Worm (Caenorhabditis elegans) whole organism, L3 larva: ENCODE results near the gene spe-18.
A peak's percentile ranks its signal among the peaks of the same experiment; 100 is the strongest.

Experiments
- R02D3.7 ChIP-seq: fragments of 150-350 bp; optimal IDR thresholded peaks from 2 replicates; lab custom pipeline; 2014; ENCODE audit warnings: missing biosample characterization, missing genetic modification characterization
- aly-2 ChIP-seq: fragments of 150-350 bp; optimal IDR thresholded peaks from 2 replicates; lab custom pipeline; 2014; ENCODE audit warnings: missing biosample characterization, missing genetic modification characterization
- ama-1 ChIP-seq: fragments of 150-350 bp; optimal IDR thresholded peaks from 2 replicates; lab custom pipeline; 2018
- ceh-16 ChIP-seq: sonication (generic microtip); optimal IDR thresholded peaks from 2 replicates; lab custom pipeline; 2017; ENCODE audit warnings: missing biosample characterization, missing genetic modification characterization
- ceh-9 ChIP-seq: sonication (generic microtip); optimal IDR thresholded peaks from 2 replicates; lab custom pipeline; 2018; ENCODE audit warnings: missing biosample characterization, missing genetic modification characterization
- egl-27 ChIP-seq: sonication (generic microtip); optimal IDR thresholded peaks from 4 replicates; lab custom pipeline; 2017; ENCODE audit warnings: missing biosample characterization, missing genetic modification reagents, missing genetic modification characterization
- egl-5 ChIP-seq: fragments of 150-350 bp; optimal IDR thresholded peaks from 2 replicates; lab custom pipeline; 2017; ENCODE audit warnings: missing biosample characterization, missing genetic modification reagents, missing genetic modification characterization, inconsistent platforms
- elt-1 ChIP-seq: fragments of 150-350 bp; optimal IDR thresholded peaks from 2 replicates; lab custom pipeline; 2014; ENCODE audit warnings: missing biosample characterization, missing genetic modification characterization
- elt-3 ChIP-seq, 3 experiments: fragments of 150-350 bp in 1 of 3; sonication (generic microtip) in 2 of 3; optimal IDR thresholded peaks; 2 replicates in 2 of 3; 4 replicates in 1 of 3; lab custom pipeline; 2014 to 2017; ENCODE audit warnings: missing biosample characterization in 3 of 3, missing genetic modification characterization in 3 of 3
- eor-1 ChIP-seq, 2 experiments: fragments of 150-350 bp; optimal IDR thresholded peaks; 2 replicates each; lab custom pipeline; 2014 to 2018; ENCODE audit warnings: missing biosample characterization in 2 of 2, missing genetic modification characterization in 2 of 2
- fkh-2 ChIP-seq: fragments of 150-350 bp; optimal IDR thresholded peaks from 2 replicates; lab custom pipeline; 2014; ENCODE audit warnings: missing biosample characterization, missing genetic modification reagents, missing genetic modification characterization
- fos-1 ChIP-seq: fragments of 150-350 bp; optimal IDR thresholded peaks from 2 replicates; lab custom pipeline; 2014; ENCODE audit warnings: missing biosample characterization, missing genetic modification characterization
- hmg-11 ChIP-seq: sonication (generic microtip); optimal IDR thresholded peaks from 2 replicates; lab custom pipeline; 2016; ENCODE audit warnings: missing genetic modification characterization, missing compliant biosample characterization
- jun-1 ChIP-seq: fragments of 150-350 bp; optimal IDR thresholded peaks from 2 replicates; lab custom pipeline; 2014; ENCODE audit warnings: missing biosample characterization, missing genetic modification reagents, missing genetic modification characterization
- lin-15B ChIP-seq: fragments of 150-350 bp; optimal IDR thresholded peaks from 2 replicates; lab custom pipeline; 2014; ENCODE audit warnings: missing biosample characterization, missing genetic modification characterization
- lsy-12 ChIP-seq: sonication (generic microtip); optimal IDR thresholded peaks from 2 replicates; lab custom pipeline; 2016; ENCODE audit warnings: mild to moderate bottlenecking, missing genetic modification characterization, missing compliant biosample characterization
- mdl-1 ChIP-seq: fragments of 150-350 bp; optimal IDR thresholded peaks from 2 replicates; lab custom pipeline; 2014; ENCODE audit warnings: missing biosample characterization, missing genetic modification characterization
- nfya-1 ChIP-seq: sonication (generic microtip); optimal IDR thresholded peaks from 2 replicates; lab custom pipeline; 2017; ENCODE audit warnings: missing genetic modification characterization, mild to moderate bottlenecking, missing compliant biosample characterization, antibody characterized with exemption, moderate library complexity; ENCODE audit not compliant: insufficient read depth
- nhr-12 ChIP-seq: fragments of 150-350 bp; optimal IDR thresholded peaks from 2 replicates; lab custom pipeline; 2014; ENCODE audit warnings: missing biosample characterization, missing genetic modification characterization
- nhr-23 ChIP-seq: fragments of 150-350 bp; optimal IDR thresholded peaks from 2 replicates; lab custom pipeline; 2014; ENCODE audit warnings: missing biosample characterization, missing genetic modification reagents, missing genetic modification characterization
- nhr-237 ChIP-seq: fragments of 150-350 bp; optimal IDR thresholded peaks from 2 replicates; lab custom pipeline; 2014; ENCODE audit warnings: missing biosample characterization, missing genetic modification characterization
- nhr-25 ChIP-seq: sonication (generic microtip); optimal IDR thresholded peaks from 2 replicates; lab custom pipeline; 2017; ENCODE audit warnings: missing biosample characterization, missing genetic modification characterization
- nhr-67 ChIP-seq: fragments of 150-350 bp; optimal IDR thresholded peaks from 2 replicates; lab custom pipeline; 2014; ENCODE audit warnings: missing biosample characterization, missing genetic modification characterization
- skn-1 ChIP-seq: fragments of 150-350 bp; optimal IDR thresholded peaks from 2 replicates; lab custom pipeline; 2014; ENCODE audit warnings: missing biosample characterization, missing genetic modification characterization
- snpc-4 ChIP-seq: fragments of 150-350 bp; optimal IDR thresholded peaks from 2 replicates; lab custom pipeline; 2014; ENCODE audit warnings: missing biosample characterization, missing genetic modification characterization
- tbx-2 ChIP-seq: sonication (generic microtip); optimal IDR thresholded peaks from 2 replicates; lab custom pipeline; 2016; ENCODE audit warnings: mild to moderate bottlenecking, missing genetic modification characterization, missing compliant biosample characterization
- unc-62 ChIP-seq: fragments of 150-350 bp; sonication (generic microtip); optimal IDR thresholded peaks from 4 replicates; lab custom pipeline; 2014; ENCODE audit warnings: missing biosample characterization, missing genetic modification reagents, missing genetic modification characterization
- zag-1 ChIP-seq: fragments of 150-350 bp; optimal IDR thresholded peaks from 2 replicates; lab custom pipeline; 2014; ENCODE audit warnings: missing biosample characterization, missing genetic modification characterization
- ztf-11 ChIP-seq: fragments of 150-350 bp; optimal IDR thresholded peaks from 2 replicates; lab custom pipeline; 2014; ENCODE audit warnings: missing biosample characterization, missing genetic modification characterization
- ztf-4 ChIP-seq: fragments of 150-350 bp; optimal IDR thresholded peaks from 2 replicates; lab custom pipeline; 2014; ENCODE audit warnings: missing biosample characterization, missing genetic modification characterization

The spe-18 gene

ce11 chrII:13117135-13117534 lies 36.1 kb downstream of the spe-18 start, which contains the start of gene gfm-1 (continued):
- TF ChIP-seq unc-62 (GFP tag; lab: Kevin White, UChicago) (no peak), zag-1 (no peak), skn-1 (tag; lab: Kevin White, UChicago) (no peak), ztf-11 (tag; lab: Kevin White, UChicago) (no peak), fkh-2 (tag; lab: Kevin White, UChicago) (no peak), elt-1 (tag; lab: Kevin White, UChicago) (no peak), ceh-9 (tag; lab: Kevin White, UChicago) (no peak), ama-1 (no peak), mdl-1 (tag; lab: Kevin White, UChicago) (no peak), tbx-2 (tag; lab: Kevin White, UChicago) (peak; percentile 25), nhr-23 (peak; percentile 69), elt-3 (tag; optimal IDR thresholded peaks at IDR 0.05; lab: Kevin White, UChicago) (no peak), nhr-12 (tag; lab: Kevin White, UChicago) (no peak), nhr-25 (tag; lab: Kevin White, UChicago) (no peak), ztf-4 (no peak), hmg-11 (peak; percentile 52), egl-5 (peak; percentile 33)

DNA sequence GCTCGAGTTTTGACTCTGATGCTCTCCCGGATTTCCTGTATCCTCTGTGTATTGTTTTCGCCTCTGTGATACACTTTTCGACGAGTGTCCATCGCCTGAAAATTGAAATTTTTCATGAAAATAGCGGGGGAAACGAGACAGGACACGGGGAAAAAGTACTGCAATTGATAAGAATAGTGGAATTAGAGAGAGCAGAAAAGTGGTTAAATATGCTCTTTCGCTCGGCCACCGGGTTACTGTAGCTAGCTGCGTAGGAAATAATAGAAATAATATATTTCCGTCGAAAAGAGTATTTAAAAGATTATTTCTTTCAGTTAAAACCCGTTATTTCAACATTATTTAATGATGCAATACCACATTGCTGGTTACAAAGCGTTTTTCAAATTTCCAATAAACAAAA lies 36.5 kb downstream of the spe-18 start, which contains the start of gene rict-1:
Gene rict-1 (minus strand): TSS at position 101 of the 400 bp plus-strand sequence.
- TF ChIP-seq egl-5 (no peak), fos-1 (tag; lab: Kevin White, UChicago) (no peak), nhr-23 (no peak), lin-15B (tag; lab: Kevin White, UChicago) (no peak), nhr-67 (tag; lab: Kevin White, UChicago) (no peak), ama-1 (no peak), ceh-16 (tag; lab: Kevin White, UChicago) (no peak), tbx-2 (tag; lab: Kevin White, UChicago) (no peak), jun-1 (no peak), snpc-4 (tag; lab: Kevin White, UChicago) (no peak), nhr-25 (tag; lab: Kevin White, UChicago) (no peak)
- TF ChIP-seq, all 47 proteins: peak for 0

DNA sequence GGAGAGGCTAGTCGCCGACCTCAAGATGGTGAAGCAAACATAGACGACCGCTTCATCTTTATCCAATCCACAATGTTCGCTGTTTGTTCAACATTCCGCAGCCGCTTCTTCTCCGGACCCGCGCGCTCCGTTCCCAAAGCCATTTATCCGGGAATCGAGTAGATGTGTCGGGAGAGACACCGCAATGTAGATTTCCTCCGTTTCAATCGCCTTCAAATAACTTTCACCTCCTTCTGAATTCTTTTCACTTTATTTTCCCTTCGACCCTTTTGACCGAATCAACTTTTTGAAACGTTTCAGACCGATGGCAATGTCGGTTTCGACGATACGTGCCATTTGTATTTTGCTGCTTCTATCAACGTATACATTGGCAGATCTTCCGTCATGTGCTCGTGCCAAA lies 45.5 kb downstream of the spe-18 start, which contains the start of gene pqn-32:
Gene pqn-32 (plus strand): TSS at position 301 of the 400 bp plus-strand sequence.
- TF ChIP-seq lsy-12 (tag; lab: Kevin White, UChicago) (no peak), mdl-1 (tag; lab: Kevin White, UChicago) (no peak), aly-2 (tag; lab: Kevin White, UChicago) (no peak), egl-5 (no peak), hmg-11 (no peak), nhr-25 (tag; lab: Kevin White, UChicago) (no peak), nhr-237 (tag; lab: Kevin White, UChicago) (no peak), elt-3 (tag; optimal IDR thresholded peaks at IDR 0.05; lab: Kevin White, UChicago) (no peak), elt-1 (tag; lab: Kevin White, UChicago) (no peak), jun-1 (no peak), nfya-1 (tag; lab: Kevin White, UChicago) (no peak), R02D3.7 (no peak), ama-1 (no peak), egl-27 (no peak), nhr-23 (no peak), eor-1 (tag; optimal IDR thresholded peaks at IDR 0.05; lab: Kevin White, UChicago) (no peak)
- TF ChIP-seq, all 47 proteins: peak for 0
